In genomic region chrIV:7611396-7611795, ce11 we compare ENCODE assay signal across 4 worm cellular contexts.
TF ChIP-seq lines count a peak whose summit lies in the region.

No protein-coding gene starts in this region.

TF ChIP-seq in whole organism, L1 larva, 84 proteins besides CTCF, POLR2A, EP300 and RAD21 (continued from another document):
- TF ChIP-seq mdl-1 (tag; optimal IDR thresholded peaks at IDR 0.05; lab: Kevin White, UChicago) (no peak), fkh-8 (tag; optimal IDR thresholded peaks at IDR 0.05; lab: Kevin White, UChicago) (peak; percentile 44), nhr-12 (tag; optimal IDR thresholded peaks at IDR 0.05; lab: Kevin White, UChicago) (no peak), aly-2 (tag; optimal IDR thresholded peaks at IDR 0.05; lab: Kevin White, UChicago) (no peak), ceh-82 (tag; optimal IDR thresholded peaks at IDR 0.05; lab: Kevin White, UChicago) (peak in 1 of 3 experiments; percentile 49), grh-1 (GFP tag; IDR thresholded peaks at IDR 0.05; lab: Robert Waterston, UW) (no peak), efl-3 (GFP tag; optimal IDR thresholded peaks at IDR 0.05; lab: Kevin White, UChicago) (no peak), nhr-20 (tag; optimal IDR thresholded peaks at IDR 0.05; lab: Kevin White, UChicago) (no peak), nhr-77 (tag; optimal IDR thresholded peaks at IDR 0.05; lab: Kevin White, UChicago) (no peak), sup-37 (GFP tag; optimal IDR thresholded peaks at IDR 0.05; lab: Kevin White, UChicago) (no peak), rnt-1 (tag; optimal IDR thresholded peaks at IDR 0.05; lab: Kevin White, UChicago) (no peak), ces-1 (GFP tag; optimal IDR thresholded peaks at IDR 0.05; lab: Kevin White, UChicago) (no peak), snpc-4 (tag; optimal IDR thresholded peaks at IDR 0.05; lab: Kevin White, UChicago) (no peak), ztf-4 (tag; optimal IDR thresholded peaks at IDR 0.05; lab: Kevin White, UChicago) (no peak)

TF ChIP-seq in whole organism, L2 larva, 48 proteins besides CTCF, POLR2A, EP300 and RAD21 (continued from another document):
- TF ChIP-seq ztf-1 (GFP tag; conservative IDR thresholded peaks at IDR 0.05; lab: Robert Waterston, UW) (no peak), elt-3 (tag; optimal IDR thresholded peaks at IDR 0.05; lab: Kevin White, UChicago) (no peak), peb-1 (tag; optimal IDR thresholded peaks at IDR 0.05; lab: Kevin White, UChicago) (no peak), nhr-25 (tag; optimal IDR thresholded peaks at IDR 0.05; lab: Kevin White, UChicago) (no peak)

TF ChIP-seq in whole organism, L3 larva, 47 proteins besides CTCF, POLR2A, EP300 and RAD21 (continued from another document):
- TF ChIP-seq lin-15B (tag; optimal IDR thresholded peaks at IDR 0.05; lab: Kevin White, UChicago), result no peak
- peak; percentile 12 for TF ChIP-seq hmg-11 (tag; optimal IDR thresholded peaks at IDR 0.05; lab: Kevin White, UChicago)
- no peak for TF ChIP-seq nhr-237 (tag; optimal IDR thresholded peaks at IDR 0.05; lab: Kevin White, UChicago)
- TF ChIP-seq fkh-2 (tag; optimal IDR thresholded peaks at IDR 0.05; lab: Kevin White, UChicago), result no peak
- TF ChIP-seq zag-1 (tag; optimal IDR thresholded peaks at IDR 0.05; lab: Kevin White, UChicago), result no peak
- TF ChIP-seq ceh-28 (tag; optimal IDR thresholded peaks at IDR 0.05; lab: Kevin White, UChicago), result no peak
- TF ChIP-seq pha-4 (tag; optimal IDR thresholded peaks at IDR 0.05; lab: Kevin White, UChicago), result no peak
- no peak for TF ChIP-seq lsy-12 (tag; optimal IDR thresholded peaks at IDR 0.05; lab: Kevin White, UChicago)
- TF ChIP-seq sea-2 (GFP tag; optimal IDR thresholded peaks at IDR 0.05; lab: Kevin White, UChicago), result no peak
- no peak for TF ChIP-seq nhr-28 (tag; optimal IDR thresholded peaks at IDR 0.05; lab: Kevin White, UChicago)
- TF ChIP-seq lin-39 (tag; optimal IDR thresholded peaks at IDR 0.05; lab: Kevin White, UChicago), result peak; percentile 74
- TF ChIP-seq nhr-25 (tag; optimal IDR thresholded peaks at IDR 0.05; lab: Kevin White, UChicago), result no peak
- TF ChIP-seq elt-1 (tag; optimal IDR thresholded peaks at IDR 0.05; lab: Kevin White, UChicago), result no peak
- no peak for TF ChIP-seq snpc-4 (tag; optimal IDR thresholded peaks at IDR 0.05; lab: Kevin White, UChicago)
- no peak for TF ChIP-seq mdl-1 (tag; optimal IDR thresholded peaks at IDR 0.05; lab: Kevin White, UChicago)
- TF ChIP-seq elt-2 (tag; optimal IDR thresholded peaks at IDR 0.05; lab: Kevin White, UChicago), result no peak
- no peak for TF ChIP-seq nhr-67 (tag; optimal IDR thresholded peaks at IDR 0.05; lab: Kevin White, UChicago)
- no peak for TF ChIP-seq nhr-12 (tag; optimal IDR thresholded peaks at IDR 0.05; lab: Kevin White, UChicago)
- no peak for TF ChIP-seq jun-1 (tag; optimal IDR thresholded peaks at IDR 0.05; lab: Kevin White, UChicago)
- TF ChIP-seq R02D3.7 (tag; optimal IDR thresholded peaks at IDR 0.05; lab: Kevin White, UChicago), result no peak
- no peak for TF ChIP-seq nhr-77 (tag; optimal IDR thresholded peaks at IDR 0.05; lab: Kevin White, UChicago)

TF ChIP-seq in whole organism, L4 larva, 104 proteins besides CTCF, POLR2A, EP300 and RAD21 (continued from another document):
- no peak for TF ChIP-seq lin-13 (GFP tag; optimal IDR thresholded peaks at IDR 0.05; lab: Kevin White, UChicago)
